Fruit fly (Drosophila melanogaster) whole organism, embryonic: ENCODE measurements around the gene CG14982.

ENCODE experiments used
- Abd-B ChIP-seq: fragments of 200-800 bp; sonication (Bioruptor generic); optimal IDR thresholded peaks from 2 replicates; lab custom pipeline; 2018; ENCODE audit warnings: missing biosample characterization, mild to moderate bottlenecking, missing genetic modification characterization, moderate library complexity
- B-H1 ChIP-seq: fragments of 200-800 bp; sonication (Bioruptor generic); IDR thresholded peaks from 3 replicates; pipeline ENCODE4 v1.3.6; 2022; ENCODE audit warnings: missing biosample characterization, missing genetic modification characterization
- BEAF-32 ChIP-seq: fragments of 200-800 bp; sonication (Bioruptor generic); optimal IDR thresholded peaks from 3 replicates; lab custom pipeline; 2017; ENCODE audit warnings: missing biosample characterization, missing genetic modification characterization, mild to moderate bottlenecking, moderate library complexity, missing genetic modification reagents
- CG10147 ChIP-seq: fragments of 200-800 bp; sonication (Bioruptor generic); optimal IDR thresholded peaks from 2 replicates; lab custom pipeline; 2019; ENCODE audit warnings: missing biosample characterization, mild to moderate bottlenecking, missing genetic modification characterization, moderate library complexity
- CG10267 ChIP-seq: fragments of 200-800 bp; sonication (Bioruptor generic); optimal IDR thresholded peaks from 2 replicates; lab custom pipeline; 2018; ENCODE audit warnings: missing biosample characterization, mild to moderate bottlenecking, missing genetic modification characterization, moderate library complexity
- CG14860 ChIP-seq: fragments of 200-800 bp; sonication (Bioruptor generic); IDR thresholded peaks from 3 replicates; pipeline ENCODE4 v1.3.6; 2022; ENCODE audit warnings: missing biosample characterization, missing genetic modification characterization; ENCODE audit not compliant: partially characterized antibody
- CG16813 ChIP-seq: fragments of 200-800 bp; sonication (Bioruptor generic); IDR thresholded peaks from 3 replicates; pipeline ENCODE4 v1.3.6; 2022; ENCODE audit warnings: missing biosample characterization, missing genetic modification characterization; ENCODE audit not compliant: partially characterized antibody
- CG18011 ChIP-seq: fragments of 200-800 bp; sonication (Bioruptor generic); optimal IDR thresholded peaks from 2 replicates; lab custom pipeline; 2017; ENCODE audit warnings: missing biosample characterization, missing genetic modification characterization, mild to moderate bottlenecking, moderate library complexity, missing genotype
- CG31365 ChIP-seq: fragments of 200-800 bp; sonication (Bioruptor generic); optimal IDR thresholded peaks from 2 replicates; lab custom pipeline; 2018; ENCODE audit warnings: missing biosample characterization, mild to moderate bottlenecking, missing genetic modification characterization
- CG32532 ChIP-seq: fragments of 200-800 bp; sonication (Bioruptor generic); IDR thresholded peaks from 2 replicates; pipeline ENCODE4 v1.3.6; 2022; ENCODE audit warnings: missing biosample characterization, missing genetic modification characterization
- CG34224 ChIP-seq: fragments of 200-800 bp; sonication (Bioruptor generic); IDR thresholded peaks from 3 replicates; pipeline ENCODE4 v1.3.6; 2022; ENCODE audit warnings: missing biosample characterization, missing genetic modification characterization; ENCODE audit not compliant: partially characterized antibody
- CG4617 ChIP-seq: fragments of 200-800 bp; sonication (Bioruptor generic); optimal IDR thresholded peaks from 3 replicates; lab custom pipeline; 2016; ENCODE audit warnings: missing biosample characterization, missing genetic modification characterization, borderline replicate concordance
- CG4854 ChIP-seq: fragments of 200-800 bp; sonication (Bioruptor generic); optimal IDR thresholded peaks from 2 replicates; lab custom pipeline; 2016; ENCODE audit warnings: missing biosample characterization, missing genetic modification characterization, inconsistent platforms
- CG6654 ChIP-seq: fragments of 200-800 bp; sonication (Bioruptor generic); optimal IDR thresholded peaks from 2 replicates; lab custom pipeline; 2017; ENCODE audit warnings: missing biosample characterization, mild to moderate bottlenecking, missing genetic modification characterization
- CG6791 ChIP-seq: fragments of 200-800 bp; sonication (Bioruptor generic); IDR thresholded peaks from 3 replicates; pipeline ENCODE4 v1.3.6; 2022; ENCODE audit warnings: missing biosample characterization, missing genetic modification characterization; ENCODE audit not compliant: partially characterized antibody
- CG8290 ChIP-seq, 3 experiments: fragments of 200-800 bp; sonication (Bioruptor generic); optimal IDR thresholded peaks; 2 replicates each; lab custom pipeline; 2016 to 2019; ENCODE audit warnings: missing biosample characterization in 3 of 3, missing genetic modification characterization in 3 of 3, mild to moderate bottlenecking in 2 of 3, moderate library complexity in 1 of 3
- CG9215 ChIP-seq: fragments of 200-800 bp; sonication (Bioruptor generic); IDR thresholded peaks from 2 replicates; pipeline ENCODE4 v1.3.6; 2022; ENCODE audit warnings: missing biosample characterization, missing genetic modification characterization
- CTCF ChIP-seq: fragments of 200-800 bp; sonication (Bioruptor generic); optimal IDR thresholded peaks from 2 replicates; lab custom pipeline; 2017; ENCODE audit warnings: missing biosample characterization, mild to moderate bottlenecking, missing genetic modification characterization, moderate library complexity
- Dbx ChIP-seq: fragments of 200-800 bp; sonication (Bioruptor generic); IDR thresholded peaks from 3 replicates; pipeline ENCODE4 v1.3.6; 2022; ENCODE audit warnings: missing biosample characterization, missing genetic modification characterization
- Dll ChIP-seq: fragments of 200-800 bp; sonication (Bioruptor generic); IDR thresholded peaks from 4 replicates; pipeline ENCODE4 v1.3.6; 2022; ENCODE audit warnings: missing biosample characterization, missing genetic modification characterization; ENCODE audit not compliant: partially characterized antibody
- Doc3 ChIP-seq: fragments of 200-800 bp; sonication (Bioruptor generic); IDR thresholded peaks from 3 replicates; pipeline ENCODE4 v1.3.6; 2022; ENCODE audit warnings: missing biosample characterization, missing genetic modification characterization; ENCODE audit not compliant: partially characterized antibody
- Dref ChIP-seq: fragments of 200-800 bp; sonication (Bioruptor generic); IDR thresholded peaks from 2 replicates; pipeline ENCODE4 v1.3.6; 2022; ENCODE audit warnings: missing biosample characterization, missing genetic modification characterization
- E2f2 ChIP-seq: fragments of 200-800 bp; sonication (Bioruptor generic); IDR thresholded peaks from 2 replicates; pipeline ENCODE4 v1.3.6; 2022; ENCODE audit warnings: missing biosample characterization, missing genetic modification characterization
- Ets97D ChIP-seq: fragments of 200-800 bp; sonication (Bioruptor generic); optimal IDR thresholded peaks from 3 replicates; lab custom pipeline; 2016; ENCODE audit warnings: missing biosample characterization, missing genetic modification characterization
- Fer3 ChIP-seq: fragments of 200-800 bp; sonication (Bioruptor generic); optimal IDR thresholded peaks from 2 replicates; lab custom pipeline; 2018; ENCODE audit warnings: missing biosample characterization, mild to moderate bottlenecking, missing genetic modification characterization, moderate library complexity
- GATAe ChIP-seq: fragments of 200-800 bp; sonication (Bioruptor generic); conservative IDR thresholded peaks from 2 replicates; pipeline ENCODE4 v1.3.6; 2022; ENCODE audit warnings: missing biosample characterization, missing genetic modification characterization
- H2.0 ChIP-seq: fragments of 200-800 bp; sonication (Bioruptor generic); IDR thresholded peaks from 2 replicates; pipeline ENCODE4 v1.3.6; 2022; ENCODE audit warnings: missing biosample characterization, missing genetic modification characterization
- HLH4C ChIP-seq: fragments of 200-800 bp; sonication (Bioruptor generic); IDR thresholded peaks from 3 replicates; pipeline ENCODE4 v1.3.6; 2022; ENCODE audit warnings: missing biosample characterization, missing genetic modification characterization; ENCODE audit not compliant: partially characterized antibody
- Hsf ChIP-seq: fragments of 200-800 bp; sonication (Bioruptor generic); optimal IDR thresholded peaks from 3 replicates; lab custom pipeline; 2016; ENCODE audit warnings: missing biosample characterization, missing genetic modification characterization
- Kr ChIP-seq: fragments of 200-800 bp; sonication (Bioruptor generic); optimal IDR thresholded peaks from 2 replicates; lab custom pipeline; 2017; ENCODE audit warnings: missing biosample characterization, mild to moderate bottlenecking, missing genetic modification characterization
- MBD-R2 ChIP-seq: fragments of 200-800 bp; sonication (Bioruptor generic); IDR thresholded peaks from 2 replicates; pipeline ENCODE4 v1.3.6; 2022; ENCODE audit warnings: missing biosample characterization, missing genetic modification characterization
- MTF-1 ChIP-seq: fragments of 200-800 bp; sonication (Bioruptor generic); optimal IDR thresholded peaks from 2 replicates; lab custom pipeline; 2018; ENCODE audit warnings: missing biosample characterization, mild to moderate bottlenecking, missing genetic modification characterization, borderline replicate concordance
- Mes4 ChIP-seq: fragments of 200-800 bp; sonication (Bioruptor generic); optimal IDR thresholded peaks from 2 replicates; lab custom pipeline; 2016; ENCODE audit warnings: missing biosample characterization, missing genetic modification characterization
- Mrtf ChIP-seq: fragments of 200-800 bp; sonication (Bioruptor generic); IDR thresholded peaks from 3 replicates; pipeline ENCODE4 v1.3.6; 2022; ENCODE audit warnings: missing biosample characterization, missing genetic modification characterization
- Pdp1 ChIP-seq, 2 experiments: fragments of 200-800 bp; sonication (Bioruptor generic); optimal IDR thresholded peaks; 3 replicates each; lab custom pipeline; 2016; ENCODE audit warnings: missing biosample characterization in 2 of 2, missing genetic modification characterization in 2 of 2, mild to moderate bottlenecking in 1 of 2, moderate library complexity in 1 of 2
- Sry-δ ChIP-seq: fragments of 200-800 bp; sonication (Bioruptor generic); optimal IDR thresholded peaks from 2 replicates; lab custom pipeline; 2016; ENCODE audit warnings: missing biosample characterization, missing genetic modification characterization
- YL-1 ChIP-seq: fragments of 200-800 bp; sonication (Bioruptor generic); optimal IDR thresholded peaks from 3 replicates; lab custom pipeline; 2017; ENCODE audit warnings: missing biosample characterization, mild to moderate bottlenecking, missing genetic modification characterization
- abd-A ChIP-seq: fragments of 200-800 bp; sonication (Bioruptor generic); optimal IDR thresholded peaks from 3 replicates; lab custom pipeline; 2019; ENCODE audit warnings: missing biosample characterization, mild to moderate bottlenecking, missing genetic modification characterization, moderate library complexity
- ato ChIP-seq: fragments of 200-800 bp; sonication (Bioruptor generic); IDR thresholded peaks from 2 replicates; pipeline ENCODE4 v1.3.6; 2022; ENCODE audit warnings: missing biosample characterization, missing genetic modification characterization; ENCODE audit not compliant: partially characterized antibody
- bbx ChIP-seq: fragments of 200-800 bp; sonication (Bioruptor generic); IDR thresholded peaks from 2 replicates; pipeline ENCODE4 v1.3.6; 2022; ENCODE audit warnings: missing biosample characterization, missing genetic modification characterization; ENCODE audit not compliant: partially characterized antibody
- dimm ChIP-seq: fragments of 200-800 bp; sonication (Bioruptor generic); IDR thresholded peaks from 2 replicates; pipeline ENCODE4 v1.3.6; 2022; ENCODE audit warnings: missing biosample characterization, missing genetic modification characterization
- dm ChIP-seq: fragments of 200-800 bp; sonication (Bioruptor generic); optimal IDR thresholded peaks from 3 replicates; lab custom pipeline; 2016; ENCODE audit warnings: missing biosample characterization, missing genetic modification characterization
- eyg ChIP-seq: fragments of 200-800 bp; sonication (Bioruptor generic); optimal IDR thresholded peaks from 3 replicates; lab custom pipeline; 2016; ENCODE audit warnings: missing biosample characterization, missing genetic modification characterization
- fu2 ChIP-seq: fragments of 200-800 bp; sonication (Bioruptor generic); optimal IDR thresholded peaks from 2 replicates; lab custom pipeline; 2016; ENCODE audit warnings: missing biosample characterization, missing genetic modification characterization
- gem ChIP-seq: fragments of 200-800 bp; sonication (Bioruptor generic); optimal IDR thresholded peaks from 2 replicates; lab custom pipeline; 2019; ENCODE audit warnings: missing biosample characterization, mild to moderate bottlenecking, missing genetic modification characterization, moderate library complexity
- inv ChIP-seq: fragments of 200-800 bp; sonication (Bioruptor generic); IDR thresholded peaks from 2 replicates; pipeline ENCODE4 v1.3.6; 2022; ENCODE audit warnings: missing biosample characterization, missing genetic modification characterization; ENCODE audit not compliant: partially characterized antibody
- nerfin-1 ChIP-seq: fragments of 200-800 bp; sonication (Bioruptor generic); optimal IDR thresholded peaks from 3 replicates; lab custom pipeline; 2019; ENCODE audit warnings: missing biosample characterization, mild to moderate bottlenecking, missing genetic modification characterization, moderate library complexity
- phol ChIP-seq: fragments of 200-800 bp; sonication (Bioruptor generic); optimal IDR thresholded peaks from 3 replicates; lab custom pipeline; 2018; ENCODE audit warnings: missing biosample characterization, mild to moderate bottlenecking, missing genetic modification characterization, moderate library complexity
- zf30C ChIP-seq: fragments of 200-800 bp; sonication (Bioruptor generic); optimal IDR thresholded peaks from 3 replicates; lab custom pipeline; 2018; ENCODE audit warnings: missing biosample characterization, mild to moderate bottlenecking, missing genetic modification characterization

Gene CG14982

DNA sequence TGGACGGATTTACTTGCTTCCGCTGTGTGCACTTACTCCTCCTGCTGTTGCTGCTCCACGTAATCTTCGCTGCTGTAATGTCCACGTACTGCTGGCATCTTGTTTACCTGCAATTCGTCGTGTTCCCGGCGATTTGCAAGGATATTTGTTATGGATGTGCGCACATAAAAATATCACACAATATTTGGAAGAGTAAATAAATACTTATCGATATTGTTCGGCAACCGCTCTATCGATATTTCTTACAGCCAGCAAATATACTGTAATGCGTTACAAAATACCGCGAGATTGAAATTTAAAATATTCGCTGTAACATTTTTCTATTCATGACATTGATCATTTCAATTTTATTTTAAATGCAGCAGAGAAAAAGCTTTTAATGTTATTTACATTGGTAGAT lies 4.7 kb upstream of the CG14982 start, which contains the start of gene CG10866 (continued):
- TF ChIP-seq bbx (peak; percentile 85), H2.0 (GFP tag; lab: Robert Waterston, UW) (no peak), CG8290 (GFP tag; optimal IDR thresholded peaks at IDR 0.05; lab: Kevin White, UChicago) (no peak), CG8290 (tag; optimal IDR thresholded peaks at IDR 0.05; lab: Kevin White, UChicago) (peak in 1 of 2 experiments; percentile 57), MTF-1 (GFP tag; lab: Kevin White, UChicago) (no peak), CG9215 (GFP tag; lab: Robert Waterston, UW) (no peak), CG6654 (GFP tag; lab: Kevin White, UChicago) (no peak), HLH4C (peak; percentile 84), abd-A (tag; lab: Kevin White, UChicago) (no peak), Dll (peak; percentile 87; the same call in 3 of the 4 replicates), CG16813 (GFP tag; lab: Robert Waterston, UW) (peak; percentile 84), dimm (GFP tag; lab: Robert Waterston, UW) (no peak), CTCF (no peak), Abd-B (GFP tag; lab: Kevin White, UChicago) (no peak), BEAF-32 (GFP tag; lab: Kevin White, UChicago) (peak; percentile 83), fu2 (GFP tag; lab: Kevin White, UChicago) (no peak), GATAe (GFP tag; lab: Robert Waterston, UW) (no peak), Fer3 (no peak), Mrtf (GFP tag; lab: Robert Waterston, UW) (no peak), ato (peak; percentile 56), phol (tag; lab: Kevin White, UChicago) (peak; percentile 8), Dbx (GFP tag; lab: Robert Waterston, UW) (no peak), Pdp1 (GFP tag; optimal IDR thresholded peaks at IDR 0.05; lab: Kevin White, UChicago) (peak in 1 of 2 experiments; percentile 51), Hsf (GFP tag; lab: Kevin White, UChicago) (no peak), CG10147 (GFP tag; lab: Kevin White, UChicago) (no peak), CG34224 (peak; percentile 86), CG31365 (tag; lab: Kevin White, UChicago) (no peak), zf30C (GFP tag; lab: Kevin White, UChicago) (no peak), dm (GFP tag; lab: Kevin White, UChicago) (no peak), CG32532 (GFP tag; lab: Robert Waterston, UW) (no peak), Mes4 (GFP tag; lab: Kevin White, UChicago) (no peak), CG4854 (GFP tag; lab: Kevin White, UChicago) (no peak), CG4617 (GFP tag; lab: Kevin White, UChicago) (peak; percentile 25), gem (no peak), inv (GFP tag; lab: Robert Waterston, UW) (peak; percentile 78), Kr (GFP tag; lab: Kevin White, UChicago) (no peak), CG18011 (GFP tag; lab: Kevin White, UChicago) (no peak), Dref (GFP tag; lab: Robert Waterston, UW) (peak; percentile 79), CG10267 (tag; lab: Kevin White, UChicago) (no peak), B-H1 (GFP tag; lab: Robert Waterston, UW) (no peak), nerfin-1 (tag; lab: Kevin White, UChicago) (no peak), CG14860 (peak; percentile 66; the same call in 2 of the 3 replicates), Ets97D (peak; percentile 30), YL-1 (GFP tag; lab: Kevin White, UChicago) (no peak), Doc3 (GFP tag; lab: Robert Waterston, UW) (peak; percentile 86), MBD-R2 (GFP tag; lab: Robert Waterston, UW) (peak; percentile 70), E2f2 (GFP tag; lab: Robert Waterston, UW) (peak; percentile 79), CG6791 (GFP tag; lab: Robert Waterston, UW) (peak; percentile 81), Sry-δ (peak; percentile 86), eyg (no peak)
